Worm (Caenorhabditis elegans) whole organism, L3 larva: ENCODE results near the gene srv-25.
"Not testable (repeated sequence)": the region's sequence is repeated elsewhere in the genome, so short reads cannot be mapped to it uniquely, and the experiment has no call there.

ENCODE experiments used
- R02D3.7 ChIP-seq: fragments of 150-350 bp; optimal IDR thresholded peaks from 2 replicates; lab custom pipeline; 2014; ENCODE audit warnings: missing biosample characterization, missing genetic modification characterization
- aly-2 ChIP-seq: fragments of 150-350 bp; optimal IDR thresholded peaks from 2 replicates; lab custom pipeline; 2014; ENCODE audit warnings: missing biosample characterization, missing genetic modification characterization
- ama-1 ChIP-seq: fragments of 150-350 bp; optimal IDR thresholded peaks from 2 replicates; lab custom pipeline; 2018
- ceh-16 ChIP-seq: sonication (generic microtip); optimal IDR thresholded peaks from 2 replicates; lab custom pipeline; 2017; ENCODE audit warnings: missing biosample characterization, missing genetic modification characterization
- egl-27 ChIP-seq: sonication (generic microtip); optimal IDR thresholded peaks from 4 replicates; lab custom pipeline; 2017; ENCODE audit warnings: missing biosample characterization, missing genetic modification reagents, missing genetic modification characterization
- egl-5 ChIP-seq: fragments of 150-350 bp; optimal IDR thresholded peaks from 2 replicates; lab custom pipeline; 2017; ENCODE audit warnings: missing biosample characterization, missing genetic modification reagents, missing genetic modification characterization, inconsistent platforms
- elt-1 ChIP-seq: fragments of 150-350 bp; optimal IDR thresholded peaks from 2 replicates; lab custom pipeline; 2014; ENCODE audit warnings: missing biosample characterization, missing genetic modification characterization
- elt-2 ChIP-seq: sonication (generic microtip); optimal IDR thresholded peaks from 2 replicates; lab custom pipeline; 2016; ENCODE audit warnings: missing genetic modification reagents, mild to moderate bottlenecking, missing genetic modification characterization, missing compliant biosample characterization
- eor-1 ChIP-seq, 2 experiments: fragments of 150-350 bp; optimal IDR thresholded peaks; 2 replicates each; lab custom pipeline; 2014 to 2018; ENCODE audit warnings: missing biosample characterization in 2 of 2, missing genetic modification characterization in 2 of 2
- fkh-2 ChIP-seq: fragments of 150-350 bp; optimal IDR thresholded peaks from 2 replicates; lab custom pipeline; 2014; ENCODE audit warnings: missing biosample characterization, missing genetic modification reagents, missing genetic modification characterization
- fos-1 ChIP-seq: fragments of 150-350 bp; optimal IDR thresholded peaks from 2 replicates; lab custom pipeline; 2014; ENCODE audit warnings: missing biosample characterization, missing genetic modification characterization
- hmg-11 ChIP-seq: sonication (generic microtip); optimal IDR thresholded peaks from 2 replicates; lab custom pipeline; 2016; ENCODE audit warnings: missing genetic modification characterization, missing compliant biosample characterization
- jun-1 ChIP-seq: fragments of 150-350 bp; optimal IDR thresholded peaks from 2 replicates; lab custom pipeline; 2014; ENCODE audit warnings: missing biosample characterization, missing genetic modification reagents, missing genetic modification characterization
- lin-15B ChIP-seq: fragments of 150-350 bp; optimal IDR thresholded peaks from 2 replicates; lab custom pipeline; 2014; ENCODE audit warnings: missing biosample characterization, missing genetic modification characterization
- lin-39 ChIP-seq: fragments of 150-350 bp; optimal IDR thresholded peaks from 2 replicates; lab custom pipeline; 2018; ENCODE audit warnings: missing biosample characterization, missing genetic modification reagents, missing genetic modification characterization
- lsy-12 ChIP-seq: sonication (generic microtip); optimal IDR thresholded peaks from 2 replicates; lab custom pipeline; 2016; ENCODE audit warnings: mild to moderate bottlenecking, missing genetic modification characterization, missing compliant biosample characterization
- mdl-1 ChIP-seq: fragments of 150-350 bp; optimal IDR thresholded peaks from 2 replicates; lab custom pipeline; 2014; ENCODE audit warnings: missing biosample characterization, missing genetic modification characterization
- nfya-1 ChIP-seq: sonication (generic microtip); optimal IDR thresholded peaks from 2 replicates; lab custom pipeline; 2017; ENCODE audit warnings: missing genetic modification characterization, mild to moderate bottlenecking, missing compliant biosample characterization, antibody characterized with exemption, moderate library complexity; ENCODE audit not compliant: insufficient read depth
- nhr-11 ChIP-seq: fragments of 150-350 bp; optimal IDR thresholded peaks from 2 replicates; lab custom pipeline; 2014; ENCODE audit warnings: missing biosample characterization, missing genetic modification characterization
- nhr-12 ChIP-seq: fragments of 150-350 bp; optimal IDR thresholded peaks from 2 replicates; lab custom pipeline; 2014; ENCODE audit warnings: missing biosample characterization, missing genetic modification characterization
- nhr-23 ChIP-seq: fragments of 150-350 bp; optimal IDR thresholded peaks from 2 replicates; lab custom pipeline; 2014; ENCODE audit warnings: missing biosample characterization, missing genetic modification reagents, missing genetic modification characterization
- nhr-237 ChIP-seq: fragments of 150-350 bp; optimal IDR thresholded peaks from 2 replicates; lab custom pipeline; 2014; ENCODE audit warnings: missing biosample characterization, missing genetic modification characterization
- nhr-25 ChIP-seq: sonication (generic microtip); optimal IDR thresholded peaks from 2 replicates; lab custom pipeline; 2017; ENCODE audit warnings: missing biosample characterization, missing genetic modification characterization
- nhr-28 ChIP-seq: fragments of 150-350 bp; optimal IDR thresholded peaks from 2 replicates; lab custom pipeline; 2014; ENCODE audit warnings: missing biosample characterization, missing genetic modification characterization
- nhr-43 ChIP-seq: sonication (generic microtip); optimal IDR thresholded peaks from 2 replicates; lab custom pipeline; 2016; ENCODE audit warnings: mild to moderate bottlenecking, missing genetic modification characterization, missing compliant biosample characterization; ENCODE audit not compliant: poor library complexity, severe bottlenecking
- nhr-67 ChIP-seq: fragments of 150-350 bp; optimal IDR thresholded peaks from 2 replicates; lab custom pipeline; 2014; ENCODE audit warnings: missing biosample characterization, missing genetic modification characterization
- nhr-76 ChIP-seq: fragments of 150-350 bp; sonication (generic microtip); optimal IDR thresholded peaks from 5 replicates; lab custom pipeline; 2014; ENCODE audit warnings: missing biosample characterization, missing genetic modification characterization
- nhr-77 ChIP-seq: fragments of 150-350 bp; optimal IDR thresholded peaks from 2 replicates; lab custom pipeline; 2014; ENCODE audit warnings: missing biosample characterization, missing genetic modification characterization
- pqm-1 ChIP-seq: fragments of 150-350 bp; optimal IDR thresholded peaks from 2 replicates; lab custom pipeline; 2017; ENCODE audit warnings: missing biosample characterization, missing genetic modification characterization, inconsistent platforms
- sea-2 ChIP-seq: fragments of 150-350 bp; sonication (generic microtip); optimal IDR thresholded peaks from 4 replicates; lab custom pipeline; 2014; ENCODE audit warnings: missing biosample characterization, missing genetic modification reagents, missing genetic modification characterization
- skn-1 ChIP-seq: fragments of 150-350 bp; optimal IDR thresholded peaks from 2 replicates; lab custom pipeline; 2014; ENCODE audit warnings: missing biosample characterization, missing genetic modification characterization
- snpc-4 ChIP-seq: fragments of 150-350 bp; optimal IDR thresholded peaks from 2 replicates; lab custom pipeline; 2014; ENCODE audit warnings: missing biosample characterization, missing genetic modification characterization
- unc-39 ChIP-seq: sonication (generic microtip); optimal IDR thresholded peaks from 4 replicates; lab custom pipeline; 2017; ENCODE audit warnings: missing biosample characterization, missing genetic modification characterization
- zag-1 ChIP-seq: fragments of 150-350 bp; optimal IDR thresholded peaks from 2 replicates; lab custom pipeline; 2014; ENCODE audit warnings: missing biosample characterization, missing genetic modification characterization
- ztf-4 ChIP-seq: fragments of 150-350 bp; optimal IDR thresholded peaks from 2 replicates; lab custom pipeline; 2014; ENCODE audit warnings: missing biosample characterization, missing genetic modification characterization

The srv-25 gene

ce11 chrIV:6303642-6304041, at the start of gene srv-25:
srv-25 (minus strand) TSS chrIV:6303742.
- TF ChIP-seq nhr-43 = no peak
- no peak for TF ChIP-seq fos-1 (tag; lab: Kevin White, UChicago)
- no peak for TF ChIP-seq egl-27 (tag; lab: Kevin White, UChicago)
- TF ChIP-seq lsy-12 = no peak
- no peak for TF ChIP-seq snpc-4 (tag; lab: Kevin White, UChicago)
- no peak for TF ChIP-seq nhr-28 (tag; lab: Kevin White, UChicago)
- no peak for TF ChIP-seq nhr-76 (tag; lab: Kevin White, UChicago)
- TF ChIP-seq zag-1 (tag; lab: Kevin White, UChicago) = no peak
- TF ChIP-seq aly-2 (tag; lab: Kevin White, UChicago) = no peak
- no peak for TF ChIP-seq eor-1 (tag; optimal IDR thresholded peaks at IDR 0.05; lab: Kevin White, UChicago)
- no peak for TF ChIP-seq ama-1 (lab: Kevin White, UChicago)
- no peak for TF ChIP-seq mdl-1 (tag; lab: Kevin White, UChicago)
- TF ChIP-seq hmg-11 (tag; lab: Kevin White, UChicago) = no peak
- TF ChIP-seq unc-39 (tag; lab: Kevin White, UChicago) = no peak

- not testable (repeated sequence) for TF ChIP-seq nfya-1 (tag; lab: Kevin White, UChicago); lin-39; skn-1 (tag; lab: Kevin White, UChicago)
Measured at ce11 chrIV:6347213-6347612, 43.7 kb upstream of the srv-25 start, which contains the start of gene Y73B6BL.289. Y73B6BL.289 (plus strand) TSS chrIV:6347513.

DNA sequence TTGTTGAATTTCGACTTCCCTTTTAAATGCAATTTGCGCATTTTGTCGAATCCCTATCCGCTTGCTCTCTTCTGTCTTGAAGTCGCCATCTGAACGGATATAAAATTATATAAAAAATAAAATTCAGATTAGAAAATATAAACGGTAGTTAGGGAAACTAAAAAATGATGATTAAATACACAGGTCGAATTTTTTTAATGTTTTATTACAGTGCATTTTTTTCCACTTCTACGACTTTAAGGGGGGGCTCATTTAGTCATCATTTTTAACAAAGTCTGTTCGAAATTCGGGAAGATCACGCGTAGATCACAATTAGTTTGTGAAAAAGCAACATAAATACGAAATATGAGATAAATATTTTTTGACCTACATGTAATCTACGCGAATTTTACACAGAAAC, 39.3 kb upstream of the srv-25 start, which contains the start of gene Y73B6BL.14:
TSS of gene Y73B6BL.14 (minus strand) at position 101 of the 400 bp plus-strand sequence.
- TF ChIP-seq fkh-2 (tag; lab: Kevin White, UChicago) (no peak), nhr-11 (no peak), R02D3.7 (tag; lab: Kevin White, UChicago) (no peak), nhr-77 (tag; lab: Kevin White, UChicago) (no peak), egl-5 (tag; lab: Kevin White, UChicago) (no peak), nhr-237 (tag; lab: Kevin White, UChicago) (no peak), nfya-1 (tag; lab: Kevin White, UChicago) (no peak), jun-1 (tag; lab: Kevin White, UChicago) (no peak)

- TF ChIP-seq lin-15B (no peak), fos-1 (tag; lab: Kevin White, UChicago) (no peak), ceh-16 (tag; lab: Kevin White, UChicago) (no peak), skn-1 (tag; lab: Kevin White, UChicago) (no peak), nhr-12 (no peak), ama-1 (lab: Kevin White, UChicago) (no peak), sea-2 (GFP tag; lab: Kevin White, UChicago) (no peak), nhr-25 (tag; lab: Kevin White, UChicago) (no peak), nhr-67 (tag; lab: Kevin White, UChicago) (no peak), nhr-43 (no peak), ztf-4 (tag; lab: Kevin White, UChicago) (no peak), nfya-1 (tag; lab: Kevin White, UChicago) (no peak), elt-1 (no peak), unc-39 (tag; lab: Kevin White, UChicago) (no peak), pqm-1 (tag; lab: Kevin White, UChicago) (no peak)
Measured at ce11 chrIV:6342431-6342830, 38.9 kb upstream of the srv-25 start, which contains the start of gene Y73B6BL.288. Y73B6BL.288 (minus strand) TSS chrIV:6342531.

DNA sequence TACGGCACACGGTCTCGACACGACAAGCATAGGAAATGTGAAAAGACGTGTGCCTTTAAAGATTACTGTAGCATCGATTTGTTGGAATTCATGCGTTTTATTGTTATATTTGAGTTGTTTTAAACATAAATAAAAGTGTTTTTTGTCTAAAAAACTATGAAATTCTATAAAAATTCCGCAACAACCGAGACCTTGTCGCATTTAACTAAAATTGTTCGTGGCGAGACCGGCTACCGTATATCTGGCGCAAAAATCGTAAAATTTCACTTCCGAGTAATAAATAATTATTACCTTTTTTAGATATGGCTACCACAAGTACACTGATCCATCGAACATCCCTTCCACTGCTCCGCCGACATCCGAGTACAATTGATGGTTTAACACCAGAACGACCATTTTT, 33.8 kb upstream of the srv-25 start, which contains the start of gene ipla-6:
TSS of gene ipla-6 (plus strand) at position 301 of the 400 bp plus-strand sequence.
- TF ChIP-seq snpc-4 (tag; lab: Kevin White, UChicago) (no peak), mdl-1 (tag; lab: Kevin White, UChicago) (no peak), elt-2 (no peak), nhr-11 (no peak), nhr-23 (tag; lab: Kevin White, UChicago) (no peak), nhr-237 (tag; lab: Kevin White, UChicago) (no peak)
